Worm (Caenorhabditis elegans) whole organism, early embryonic: ENCODE measurements around the gene ncs-5.

Experiments
- B0310.2 ChIP-seq: sonication (generic microtip); optimal IDR thresholded peaks from 2 replicates; lab custom pipeline; 2016; ENCODE audit warnings: mild to moderate bottlenecking, missing genetic modification characterization, missing compliant biosample characterization
- aly-1 ChIP-seq: sonication (generic microtip); optimal IDR thresholded peaks from 2 replicates; lab custom pipeline; 2016; ENCODE audit warnings: missing genetic modification characterization, missing compliant biosample characterization
- ama-1 ChIP-seq: fragments of 150-350 bp; optimal IDR thresholded peaks from 2 replicates; lab custom pipeline; 2014
- ceh-13 ChIP-seq: fragments of 200-800 bp; sonication (Bioruptor generic); optimal IDR thresholded peaks from 2 replicates; lab custom pipeline; 2018; ENCODE audit warnings: mild to moderate bottlenecking, missing genetic modification characterization, missing compliant biosample characterization
- ceh-36 ChIP-seq: sonication (generic microtip); optimal IDR thresholded peaks from 2 replicates; lab custom pipeline; 2016; ENCODE audit warnings: missing genetic modification characterization, inconsistent platforms, missing compliant biosample characterization
- ets-7 ChIP-seq: sonication (generic microtip); optimal IDR thresholded peaks from 2 replicates; lab custom pipeline; 2016; ENCODE audit warnings: missing genotype, missing genetic modification characterization, missing compliant biosample characterization
- flt-1 ChIP-seq: fragments of 200-800 bp; sonication (Bioruptor generic); IDR thresholded peaks from 2 replicates; pipeline ENCODE4 v1.3.6; 2022; ENCODE audit warnings: missing genetic modification characterization, missing compliant biosample characterization
- hmbx-1 ChIP-seq: sonication (generic microtip); optimal IDR thresholded peaks from 2 replicates; lab custom pipeline; 2016; ENCODE audit warnings: mild to moderate bottlenecking, missing genetic modification characterization, missing compliant biosample characterization
- hmg-4 ChIP-seq: fragments of 200-800 bp; sonication (Bioruptor generic); optimal IDR thresholded peaks from 2 replicates; lab custom pipeline; 2018; ENCODE audit warnings: mild to moderate bottlenecking, missing genetic modification characterization, missing compliant biosample characterization
- scrt-1 ChIP-seq: fragments of 200-800 bp; sonication (Bioruptor generic); IDR thresholded peaks from 2 replicates; pipeline ENCODE4 v1.3.6; 2022; ENCODE audit warnings: missing genetic modification characterization, missing compliant biosample characterization
- tbx-11 ChIP-seq: fragments of 200-800 bp; sonication (Bioruptor generic); IDR thresholded peaks from 2 replicates; pipeline ENCODE4 v1.3.6; 2022; ENCODE audit warnings: missing genetic modification characterization, missing compliant biosample characterization
- tbx-37 ChIP-seq: fragments of 200-800 bp; sonication (Bioruptor generic); conservative IDR thresholded peaks from 2 replicates; pipeline ENCODE4 v1.3.6; 2022; ENCODE audit warnings: missing genetic modification reagents, missing genetic modification characterization, missing compliant biosample characterization

- no peak for TF ChIP-seq ama-1 (lab: Kevin White, UChicago)
- TF ChIP-seq hmg-4 (GFP tag; lab: Kevin White, UChicago) = no peak
- TF ChIP-seq flt-1 = no peak
- no peak for TF ChIP-seq hmbx-1 (tag; lab: Kevin White, UChicago)
- no peak for TF ChIP-seq tbx-11 (GFP tag; lab: Robert Waterston, UW)
- TF ChIP-seq ceh-36 = no peak
- no peak for TF ChIP-seq ets-7
- TF ChIP-seq ceh-13 (GFP tag; lab: Kevin White, UChicago) = no peak
- no peak for TF ChIP-seq B0310.2 (tag; lab: Kevin White, UChicago)
- TF ChIP-seq scrt-1 = no peak
- no peak for TF ChIP-seq aly-1
- TF ChIP-seq tbx-37 (GFP tag; lab: Robert Waterston, UW) = no peak
Measured at ce11 chrV:18802077-18802476, 17.5 kb upstream of the ncs-5 start, which contains the start of gene C54E10.11.
